Fruit fly (Drosophila melanogaster) Kc167 (cell line): ENCODE results near the gene CG42866.

Source experiments
- Myc ChIP-seq: fragments of >200 bp; optimal IDR thresholded peaks from 2 replicates; lab custom pipeline; 2017; ENCODE audit warnings: missing external identifiers
- Sin3A ChIP-seq: fragments of >200 bp; optimal IDR thresholded peaks from 2 replicates; lab custom pipeline; 2018; ENCODE audit warnings: missing external identifiers
- h ChIP-seq: fragments of >200 bp; optimal IDR thresholded peaks from 3 replicates; lab custom pipeline; 2018; ENCODE audit warnings: missing external identifiers
- insv ChIP-seq: fragments of >200 bp; optimal IDR thresholded peaks from 3 replicates; lab custom pipeline; 2018; ENCODE audit warnings: missing external identifiers
- psq ChIP-seq: fragments of >200 bp; optimal IDR thresholded peaks from 2 replicates; lab custom pipeline; 2017; ENCODE audit warnings: missing external identifiers
- ttk ChIP-seq: sonication (Bioruptor generic); optimal IDR thresholded peaks from 2 replicates; lab custom pipeline; 2017; ENCODE audit warnings: missing external identifiers

The CG42866 gene

dm6 chr2L:19961585-19961984 lies at the start of gene CG42866:
CG42866 (minus strand) TSS chr2L:19961685.
- no peak for TF ChIP-seq Sin3A (lab: Kevin White, UChicago)
- TF ChIP-seq psq (lab: Kevin White, UChicago) = no peak
- no peak for TF ChIP-seq Myc (lab: Kevin White, UChicago)
- no peak for TF ChIP-seq ttk
- TF ChIP-seq insv = no peak
- TF ChIP-seq h (lab: Kevin White, UChicago) = no peak

- TF ChIP-seq Sin3A (lab: Kevin White, UChicago) = no peak
- TF ChIP-seq insv = no peak
- no peak for TF ChIP-seq psq (lab: Kevin White, UChicago)
- no peak for TF ChIP-seq ttk
- TF ChIP-seq Myc (lab: Kevin White, UChicago) = no peak
- no peak for TF ChIP-seq h (lab: Kevin White, UChicago)
Measured at dm6 chr2L:20005064-20005463, 43.6 kb upstream of the CG42866 start.

dm6 chr2L:20004341-20004740 lies 42.9 kb upstream of the CG42866 start:
- TF ChIP-seq h (lab: Kevin White, UChicago) (no peak), psq (lab: Kevin White, UChicago) (no peak), insv (no peak), Sin3A (lab: Kevin White, UChicago) (no peak), ttk (no peak), Myc (lab: Kevin White, UChicago) (no peak)

- TF ChIP-seq Myc (lab: Kevin White, UChicago) (no peak), psq (lab: Kevin White, UChicago) (no peak), Sin3A (lab: Kevin White, UChicago) (no peak), ttk (no peak), h (lab: Kevin White, UChicago) (no peak), insv (no peak)
Measured at dm6 chr2L:20002086-20002485, 40.6 kb upstream of the CG42866 start.

dm6 chr2L:19998139-19998538 lies 36.7 kb upstream of the CG42866 start:
- TF ChIP-seq ttk (no peak), psq (lab: Kevin White, UChicago) (no peak), Sin3A (lab: Kevin White, UChicago) (no peak), h (lab: Kevin White, UChicago) (no peak), Myc (lab: Kevin White, UChicago) (no peak), insv (no peak)

dm6 chr2L:19992427-19992998 lies 31.0 kb upstream of the CG42866 start:
- TF ChIP-seq ttk = no peak
- TF ChIP-seq Sin3A (lab: Kevin White, UChicago) = no peak
- TF ChIP-seq psq (lab: Kevin White, UChicago) = no peak
- TF ChIP-seq Myc (lab: Kevin White, UChicago) = no peak
- TF ChIP-seq h (lab: Kevin White, UChicago) = no peak
- no peak for TF ChIP-seq insv

dm6 chr2L:19989658-19990362 lies 28.3 kb upstream of the CG42866 start:
- no peak for TF ChIP-seq h (lab: Kevin White, UChicago)
- TF ChIP-seq insv = no peak
- TF ChIP-seq ttk = no peak
- TF ChIP-seq psq (lab: Kevin White, UChicago) = no peak
- TF ChIP-seq Sin3A (lab: Kevin White, UChicago) = no peak
- TF ChIP-seq Myc (lab: Kevin White, UChicago) = no peak

dm6 chr2L:19987875-19988665 lies 26.6 kb upstream of the CG42866 start:
- TF ChIP-seq psq (lab: Kevin White, UChicago) = no peak
- no peak for TF ChIP-seq h (lab: Kevin White, UChicago)
- no peak for TF ChIP-seq ttk
- no peak for TF ChIP-seq insv
- TF ChIP-seq Myc (lab: Kevin White, UChicago) = no peak
- TF ChIP-seq Sin3A (lab: Kevin White, UChicago) = no peak

dm6 chr2L:19967390-19967789 lies 5.9 kb upstream of the CG42866 start, which contains the start of gene Hf:
Hf (minus strand) TSS chr2L:19967685.
- TF ChIP-seq Sin3A (lab: Kevin White, UChicago) = no peak
- TF ChIP-seq ttk = no peak
- TF ChIP-seq psq (lab: Kevin White, UChicago) = no peak
- no peak for TF ChIP-seq insv
- TF ChIP-seq Myc (lab: Kevin White, UChicago) = no peak
- TF ChIP-seq h (lab: Kevin White, UChicago) = no peak

- TF ChIP-seq psq (lab: Kevin White, UChicago) (no peak), Sin3A (lab: Kevin White, UChicago) (no peak), h (lab: Kevin White, UChicago) (no peak), ttk (no peak), insv (no peak)
Measured at dm6 chr2L:19966410-19966809, 4.9 kb upstream of the CG42866 start, which contains the start of gene OS9. OS9 (minus strand) TSS chr2L:19966510.

- TF ChIP-seq psq (lab: Kevin White, UChicago) = no peak
- no peak for TF ChIP-seq Sin3A (lab: Kevin White, UChicago)
- no peak for TF ChIP-seq insv
- no peak for TF ChIP-seq h (lab: Kevin White, UChicago)
- no peak for TF ChIP-seq Myc (lab: Kevin White, UChicago)
- no peak for TF ChIP-seq ttk
Measured at dm6 chr2L:19963836-19964235, 2.4 kb upstream of the CG42866 start, which contains the start of gene CG10680. CG10680 (plus strand) TSS chr2L:19964136.
